Worm (Caenorhabditis elegans) whole organism, late embryonic: ENCODE data around the gene srbc-79.

Experiments
- C08G9.2 ChIP-seq: sonication (generic microtip); optimal IDR thresholded peaks from 2 replicates; lab custom pipeline; 2016; ENCODE audit warnings: mild to moderate bottlenecking, missing genetic modification characterization, moderate library complexity, missing compliant biosample characterization
- C38D4.7 ChIP-seq: fragments of 200-800 bp; sonication (Bioruptor generic); optimal IDR thresholded peaks from 2 replicates; lab custom pipeline; 2018; ENCODE audit warnings: mild to moderate bottlenecking, missing genetic modification characterization, moderate library complexity, missing compliant biosample characterization
- T23F11.4 ChIP-seq: fragments of 200-800 bp; sonication (Bioruptor generic); optimal IDR thresholded peaks from 2 replicates; lab custom pipeline; 2018; ENCODE audit warnings: mild to moderate bottlenecking, missing genetic modification characterization, missing compliant biosample characterization
- Y22D7AL.16 ChIP-seq: sonication (generic microtip); optimal IDR thresholded peaks from 2 replicates; lab custom pipeline; 2016; ENCODE audit warnings: missing genetic modification characterization, missing compliant biosample characterization
- ahr-1 ChIP-seq: sonication (generic microtip); optimal IDR thresholded peaks from 2 replicates; lab custom pipeline; 2016; ENCODE audit warnings: missing genetic modification characterization, missing compliant biosample characterization
- ceh-18 ChIP-seq: sonication (generic microtip); optimal IDR thresholded peaks from 2 replicates; lab custom pipeline; 2016; ENCODE audit warnings: missing genetic modification characterization, missing compliant biosample characterization
- ceh-19 ChIP-seq: fragments of 200-800 bp; sonication (Bioruptor generic); optimal IDR thresholded peaks from 2 replicates; lab custom pipeline; 2018; ENCODE audit warnings: mild to moderate bottlenecking, missing genetic modification characterization, missing compliant biosample characterization
- ceh-2 ChIP-seq: sonication (generic microtip); optimal IDR thresholded peaks from 2 replicates; lab custom pipeline; 2016; ENCODE audit warnings: missing genotype, missing genetic modification characterization, missing compliant biosample characterization
- ceh-24 ChIP-seq: sonication (generic microtip); optimal IDR thresholded peaks from 2 replicates; lab custom pipeline; 2016; ENCODE audit warnings: mild to moderate bottlenecking, missing genetic modification characterization, missing compliant biosample characterization
- ceh-31 ChIP-seq: sonication (generic microtip); optimal IDR thresholded peaks from 2 replicates; lab custom pipeline; 2016; ENCODE audit warnings: missing genetic modification characterization, missing compliant biosample characterization
- ceh-34 ChIP-seq: sonication (generic microtip); optimal IDR thresholded peaks from 2 replicates; lab custom pipeline; 2016; ENCODE audit warnings: mild to moderate bottlenecking, missing genetic modification characterization, missing compliant biosample characterization
- ceh-45 ChIP-seq: fragments of 200-800 bp; sonication (Bioruptor generic); IDR thresholded peaks from 2 replicates; pipeline ENCODE4 v1.3.6; 2022; ENCODE audit warnings: missing genetic modification reagents, missing genetic modification characterization, missing compliant biosample characterization
- ceh-9 ChIP-seq: sonication (generic microtip); optimal IDR thresholded peaks from 2 replicates; lab custom pipeline; 2016; ENCODE audit warnings: mild to moderate bottlenecking, missing genetic modification characterization, inconsistent platforms, missing compliant biosample characterization
- dve-1 ChIP-seq: sonication (generic microtip); optimal IDR thresholded peaks from 2 replicates; lab custom pipeline; 2017; ENCODE audit warnings: antibody characterized with exemption, mild to moderate bottlenecking, missing genetic modification characterization, missing compliant biosample characterization
- elt-2 ChIP-seq: sonication (generic microtip); optimal IDR thresholded peaks from 2 replicates; lab custom pipeline; 2016; ENCODE audit warnings: missing genetic modification reagents, missing genetic modification characterization, missing compliant biosample characterization
- elt-4 ChIP-seq: sonication (generic microtip); optimal IDR thresholded peaks from 2 replicates; lab custom pipeline; 2016; ENCODE audit warnings: missing genetic modification characterization, missing compliant biosample characterization
- ets-4 ChIP-seq: sonication (generic microtip); optimal IDR thresholded peaks from 2 replicates; lab custom pipeline; 2016; ENCODE audit warnings: missing genetic modification characterization, missing compliant biosample characterization
- eyg-1 ChIP-seq: sonication (generic microtip); optimal IDR thresholded peaks from 2 replicates; lab custom pipeline; 2016; ENCODE audit warnings: missing genotype, missing genetic modification characterization, missing compliant biosample characterization
- fkh-10 ChIP-seq: fragments of 150-350 bp; optimal IDR thresholded peaks from 2 replicates; lab custom pipeline; 2014; ENCODE audit warnings: missing biosample characterization, missing genetic modification reagents, missing genetic modification characterization
- fkh-6 ChIP-seq: sonication (generic microtip); optimal IDR thresholded peaks from 2 replicates; lab custom pipeline; 2016; ENCODE audit warnings: missing genetic modification characterization, missing compliant biosample characterization
- gmeb-2 ChIP-seq: sonication (generic microtip); optimal IDR thresholded peaks from 2 replicates; lab custom pipeline; 2016; ENCODE audit warnings: missing genetic modification characterization, inconsistent platforms, missing compliant biosample characterization
- hlh-15 ChIP-seq: sonication (generic microtip); optimal IDR thresholded peaks from 2 replicates; lab custom pipeline; 2016; ENCODE audit warnings: missing genetic modification characterization, missing compliant biosample characterization
- hlh-6 ChIP-seq: sonication (generic microtip); optimal IDR thresholded peaks from 2 replicates; lab custom pipeline; 2016; ENCODE audit warnings: missing genotype, missing genetic modification characterization, missing compliant biosample characterization
- hlh-8 ChIP-seq: sonication (generic microtip); optimal IDR thresholded peaks from 2 replicates; lab custom pipeline; 2016; ENCODE audit warnings: missing genotype, missing genetic modification characterization, missing compliant biosample characterization
- lim-6 ChIP-seq: sonication (generic microtip); optimal IDR thresholded peaks from 2 replicates; lab custom pipeline; 2016; ENCODE audit warnings: missing genetic modification characterization, missing compliant biosample characterization
- lin-11 ChIP-seq: fragments of 200-800 bp; sonication (Bioruptor generic); optimal IDR thresholded peaks from 2 replicates; lab custom pipeline; 2018; ENCODE audit warnings: mild to moderate bottlenecking, missing genetic modification characterization, missing compliant biosample characterization
- nfya-1 ChIP-seq: sonication (generic microtip); optimal IDR thresholded peaks from 2 replicates; lab custom pipeline; 2017; ENCODE audit warnings: missing genetic modification characterization, mild to moderate bottlenecking, missing compliant biosample characterization, antibody characterized with exemption, moderate library complexity
- nhr-11 ChIP-seq: fragments of 150-350 bp; optimal IDR thresholded peaks from 2 replicates; lab custom pipeline; 2014; ENCODE audit warnings: missing biosample characterization, missing genetic modification characterization
- npax-4 ChIP-seq: sonication (generic microtip); optimal IDR thresholded peaks from 2 replicates; lab custom pipeline; 2016; ENCODE audit warnings: missing genetic modification characterization, missing compliant biosample characterization
- pat-9 ChIP-seq: fragments of 200-800 bp; sonication (Bioruptor generic); optimal IDR thresholded peaks from 2 replicates; lab custom pipeline; 2018; ENCODE audit warnings: mild to moderate bottlenecking, missing genetic modification characterization, moderate library complexity, missing compliant biosample characterization
- pax-1 ChIP-seq: fragments of 150-350 bp; optimal IDR thresholded peaks from 2 replicates; lab custom pipeline; 2014; ENCODE audit warnings: missing biosample characterization, missing genetic modification characterization
- pqm-1 ChIP-seq: sonication (generic microtip); optimal IDR thresholded peaks from 2 replicates; lab custom pipeline; 2016; ENCODE audit warnings: missing genetic modification characterization, missing compliant biosample characterization
- pros-1 ChIP-seq: fragments of 150-350 bp; optimal IDR thresholded peaks from 2 replicates; lab custom pipeline; 2014; ENCODE audit warnings: missing biosample characterization, missing genetic modification reagents, missing genetic modification characterization
- ref-2 ChIP-seq: sonication (generic microtip); optimal IDR thresholded peaks from 2 replicates; lab custom pipeline; 2016; ENCODE audit warnings: missing genetic modification characterization, missing compliant biosample characterization
- rnt-1 ChIP-seq: sonication (generic microtip); optimal IDR thresholded peaks from 2 replicates; lab custom pipeline; 2016; ENCODE audit warnings: missing genetic modification characterization, missing compliant biosample characterization
- sdc-2 ChIP-seq: sonication (generic microtip); optimal IDR thresholded peaks from 2 replicates; lab custom pipeline; 2016; ENCODE audit warnings: missing genotype, missing genetic modification characterization, missing compliant biosample characterization
- syd-9 ChIP-seq: sonication (generic microtip); optimal IDR thresholded peaks from 2 replicates; lab custom pipeline; 2016; ENCODE audit warnings: mild to moderate bottlenecking, missing genetic modification characterization, moderate library complexity, missing compliant biosample characterization
- tbx-2 ChIP-seq: sonication (generic microtip); optimal IDR thresholded peaks from 2 replicates; lab custom pipeline; 2016; ENCODE audit warnings: missing genetic modification characterization, missing compliant biosample characterization
- tbx-7 ChIP-seq: sonication (generic microtip); optimal IDR thresholded peaks from 2 replicates; lab custom pipeline; 2016; ENCODE audit warnings: missing genotype, missing genetic modification characterization, missing compliant biosample characterization
- unc-42 ChIP-seq: sonication (generic microtip); optimal IDR thresholded peaks from 2 replicates; lab custom pipeline; 2016; ENCODE audit warnings: missing genotype, missing genetic modification characterization, missing compliant biosample characterization
- ztf-16 ChIP-seq: sonication (generic microtip); optimal IDR thresholded peaks from 2 replicates; lab custom pipeline; 2017; ENCODE audit warnings: missing genetic modification characterization, missing compliant biosample characterization

The srbc-79 gene

DNA sequence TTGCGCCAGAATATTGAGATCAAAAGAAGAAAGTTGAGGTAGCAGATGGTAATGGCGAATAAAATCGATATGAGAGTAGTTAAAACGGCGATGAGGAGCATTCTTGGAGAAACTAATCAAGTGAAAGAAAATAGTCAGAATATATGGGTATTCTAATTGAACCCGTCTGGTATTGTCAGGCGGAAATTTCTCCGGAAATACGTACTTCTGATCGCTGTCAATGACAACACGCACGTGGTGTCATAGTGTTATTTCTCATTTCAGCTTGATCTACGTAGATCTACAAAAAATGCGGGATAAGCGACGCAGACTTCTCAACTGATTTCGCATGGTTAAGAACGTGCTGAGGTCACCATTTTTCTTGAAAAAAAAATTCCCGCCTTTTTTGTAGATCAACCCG, at the start of gene srbc-79:
TSS of gene srbc-79 (minus strand) at position 101 of the 400 bp plus-strand sequence.
- TF ChIP-seq ceh-31 (tag; lab: Kevin White, UChicago) (no peak), gmeb-2 (tag; lab: Kevin White, UChicago) (no peak), nhr-11 (tag; lab: Kevin White, UChicago) (no peak), hlh-6 (no peak), fkh-10 (GFP tag; lab: Kevin White, UChicago) (no peak), unc-42 (tag; lab: Kevin White, UChicago) (no peak), ceh-45 (GFP tag; lab: Robert Waterston, UW) (no peak), ceh-34 (tag; lab: Kevin White, UChicago) (no peak), ceh-9 (tag; lab: Kevin White, UChicago) (no peak), ahr-1 (tag; lab: Kevin White, UChicago) (no peak), elt-4 (tag; lab: Kevin White, UChicago) (no peak), lim-6 (no peak), pat-9 (tag; lab: Kevin White, UChicago) (no peak), dve-1 (tag; lab: Kevin White, UChicago) (no peak), hlh-8 (no peak), tbx-7 (tag; lab: Kevin White, UChicago) (no peak), rnt-1 (tag; lab: Kevin White, UChicago) (no peak), pax-1 (no peak)

ce11 chrV:20539055-20539454, 46.8 kb upstream of the srbc-79 start, which contains the start of gene Y38H6C.16:
Y38H6C.16 (minus strand) TSS chrV:20539347.
- TF ChIP-seq T23F11.4 (GFP tag; lab: Kevin White, UChicago) (no peak), hlh-15 (no peak), ceh-19 (GFP tag; lab: Kevin White, UChicago) (no peak), Y22D7AL.16 (no peak), fkh-10 (GFP tag; lab: Kevin White, UChicago) (no peak), elt-2 (tag; lab: Kevin White, UChicago) (peak; percentile 14), pros-1 (no peak)

DNA sequence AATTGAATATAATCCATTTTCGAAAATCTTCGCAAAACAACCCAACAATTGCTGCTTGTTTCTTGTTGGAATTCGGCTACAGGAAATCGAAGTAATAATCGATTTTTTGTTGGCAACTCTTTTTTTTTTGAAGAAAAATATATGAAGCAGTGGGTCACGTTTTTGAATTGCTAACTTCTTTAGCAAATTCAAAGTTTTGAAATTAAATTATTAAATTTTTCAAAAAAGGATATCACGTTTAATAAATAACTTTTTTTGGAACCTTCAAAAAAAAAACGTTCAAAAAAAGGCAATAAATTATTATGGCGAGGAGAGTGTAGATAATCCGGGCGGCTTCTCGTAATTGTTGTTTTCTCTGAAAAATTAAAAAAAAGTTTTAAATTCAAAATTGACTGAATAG, 43.9 kb upstream of the srbc-79 start, which contains the start of gene Y38H6C.15:
TSS of gene Y38H6C.15 (minus strand) at position 101 of the 400 bp plus-strand sequence.
- no peak for TF ChIP-seq tbx-2
- no peak for TF ChIP-seq ahr-1 (tag; lab: Kevin White, UChicago)

DNA sequence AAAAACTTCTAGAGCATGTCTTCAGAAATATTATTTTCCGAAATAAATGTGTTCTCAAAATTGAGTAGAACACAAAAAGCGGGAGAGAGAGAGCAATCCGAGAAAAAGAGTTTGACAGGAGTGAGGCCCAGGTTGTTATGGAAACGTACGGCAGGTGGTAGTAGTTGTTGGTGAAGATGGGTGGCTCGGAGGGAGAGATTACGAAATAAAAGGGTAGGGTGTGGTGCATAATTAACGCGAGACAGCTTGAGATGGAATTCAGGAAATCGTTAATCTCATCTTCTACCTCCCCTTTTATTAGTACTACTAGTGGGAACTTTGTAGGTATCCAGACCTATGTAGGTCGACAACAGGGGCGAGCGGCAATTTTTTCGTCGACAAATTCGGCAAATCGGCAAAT, 41.8 kb upstream of the srbc-79 start, which contains the start of gene famh-161:
TSS of gene famh-161 (minus strand) at position 101 of the 400 bp plus-strand sequence.
- TF ChIP-seq ceh-2 (tag; lab: Kevin White, UChicago) (no peak), syd-9 (tag; lab: Kevin White, UChicago) (no peak), Y22D7AL.16 (no peak), sdc-2 (tag; lab: Kevin White, UChicago) (no peak)

ce11 chrV:20527493-20527892, 35.2 kb upstream of the srbc-79 start, which contains the start of gene Y38H6C.13:
Y38H6C.13 (plus strand) TSS chrV:20527793.
- TF ChIP-seq ets-4 (tag; lab: Kevin White, UChicago), result no peak
- no peak for TF ChIP-seq sdc-2 (tag; lab: Kevin White, UChicago)
- no peak for TF ChIP-seq ceh-24
- TF ChIP-seq unc-42 (tag; lab: Kevin White, UChicago), result no peak
- no peak for TF ChIP-seq eyg-1 (tag; lab: Kevin White, UChicago)
- TF ChIP-seq syd-9 (tag; lab: Kevin White, UChicago), result no peak
- TF ChIP-seq ceh-19 (GFP tag; lab: Kevin White, UChicago), result no peak
- no peak for TF ChIP-seq npax-4 (tag; lab: Kevin White, UChicago)
- TF ChIP-seq pqm-1 (tag; lab: Kevin White, UChicago), result no peak
- no peak for TF ChIP-seq nfya-1 (tag; lab: Kevin White, UChicago)
- no peak for TF ChIP-seq tbx-2
- no peak for TF ChIP-seq C38D4.7 (GFP tag; lab: Kevin White, UChicago)
- no peak for TF ChIP-seq ztf-16 (tag; lab: Kevin White, UChicago)
- TF ChIP-seq C08G9.2 (tag; lab: Kevin White, UChicago), result no peak
- TF ChIP-seq ref-2 (tag; lab: Kevin White, UChicago), result no peak
- TF ChIP-seq lin-11 (tag; lab: Kevin White, UChicago), result no peak
- no peak for TF ChIP-seq elt-4 (tag; lab: Kevin White, UChicago)
- TF ChIP-seq ceh-18 (tag; lab: Kevin White, UChicago), result no peak
- TF ChIP-seq fkh-6 (tag; lab: Kevin White, UChicago), result no peak
- no peak for TF ChIP-seq ceh-2 (tag; lab: Kevin White, UChicago)
